Worm (Caenorhabditis elegans) whole organism, L1 larva: ENCODE results near the gene C31B8.12.

ENCODE experiments used
- egl-27 ChIP-seq, 2 experiments: fragments of 150-350 bp in 1 of 2; sonication (generic microtip); optimal IDR thresholded peaks; 3 replicates each; lab custom pipeline; 2017 to 2018; ENCODE audit warnings: missing biosample characterization in 2 of 2, missing genetic modification characterization in 2 of 2, missing genetic modification reagents in 2 of 2
- lin-35 ChIP-seq, 2 experiments: fragments of 150-350 bp; optimal IDR thresholded peaks; 2 replicates each; lab custom pipeline; 2014; ENCODE audit warnings: missing biosample characterization in 2 of 2, missing genetic modification characterization in 2 of 2, missing genetic modification reagents in 2 of 2
- lin-39 ChIP-seq: fragments of 150-350 bp; optimal IDR thresholded peaks from 2 replicates; lab custom pipeline; 2014; ENCODE audit warnings: missing biosample characterization, missing genetic modification reagents, missing genetic modification characterization
- mdl-1 ChIP-seq, 2 experiments: fragments of 150-350 bp; optimal IDR thresholded peaks; 2 replicates each; lab custom pipeline; 2014 to 2017; ENCODE audit warnings: missing biosample characterization in 2 of 2, missing genetic modification characterization in 2 of 2, inconsistent platforms in 1 of 2
- pax-3 ChIP-seq: fragments of 200-800 bp; sonication (Bioruptor generic); optimal IDR thresholded peaks from 2 replicates; lab custom pipeline; 2018; ENCODE audit warnings: mild to moderate bottlenecking, missing genetic modification characterization, moderate library complexity, missing compliant biosample characterization
- rnt-1 ChIP-seq: sonication (generic microtip); optimal IDR thresholded peaks from 2 replicates; lab custom pipeline; 2016; ENCODE audit warnings: mild to moderate bottlenecking, missing genetic modification characterization, moderate library complexity, missing compliant biosample characterization
- skn-1 ChIP-seq: fragments of 150-350 bp; optimal IDR thresholded peaks from 2 replicates; lab custom pipeline; 2014; ENCODE audit warnings: missing biosample characterization, missing genetic modification characterization
- sox-4 ChIP-seq: sonication (generic microtip); optimal IDR thresholded peaks from 2 replicates; lab custom pipeline; 2016; ENCODE audit warnings: missing genetic modification characterization, missing compliant biosample characterization
- sptf-1 ChIP-seq: fragments of 150-350 bp; optimal IDR thresholded peaks from 2 replicates; lab custom pipeline; 2014; ENCODE audit warnings: missing biosample characterization, missing genetic modification characterization
- unc-62 ChIP-seq: fragments of 150-350 bp; optimal IDR thresholded peaks from 2 replicates; lab custom pipeline; 2014; ENCODE audit warnings: missing biosample characterization, missing genetic modification reagents, missing genetic modification characterization

DNA sequence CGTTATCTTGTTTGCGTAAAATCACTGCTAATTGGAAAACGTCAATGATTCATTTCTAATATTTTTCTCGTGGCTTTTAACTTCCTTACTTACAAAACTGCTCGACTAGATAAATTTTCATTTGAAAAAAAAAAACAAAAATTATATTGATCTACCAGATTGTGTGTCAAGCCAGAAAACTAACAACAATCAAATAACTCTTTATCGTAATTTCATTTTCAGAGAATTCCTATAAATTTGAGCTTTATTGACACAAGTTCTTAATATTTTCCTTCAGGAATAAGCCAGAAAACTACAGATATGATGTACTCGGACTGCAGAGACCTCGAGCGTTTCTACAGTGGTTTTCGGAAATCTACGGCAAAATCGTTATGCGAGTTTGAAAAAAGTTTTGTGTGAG, 48.8 kb upstream of the C31B8.12 start, which contains the start of gene srw-124:
- TF ChIP-seq mdl-1 (tag; optimal IDR thresholded peaks at IDR 0.05; lab: Kevin White, UChicago) (no peak), lin-39 (tag; lab: Kevin White, UChicago) (no peak), pax-3 (tag; lab: Kevin White, UChicago) (no peak), skn-1 (tag; lab: Kevin White, UChicago) (no peak), sox-4 (tag; lab: Kevin White, UChicago) (no peak), lin-35 (GFP tag; optimal IDR thresholded peaks at IDR 0.05; lab: Kevin White, UChicago) (no peak), unc-62 (GFP tag; lab: Kevin White, UChicago) (no peak), rnt-1 (no peak), egl-27 (tag; optimal IDR thresholded peaks at IDR 0.05; lab: Kevin White, UChicago) (no peak), sptf-1 (no peak)
